Fruit fly (Drosophila melanogaster) whole organism, embryonic: ENCODE results near the gene CG18662.

Experiments
- Antp ChIP-seq: fragments of 200-800 bp; sonication (Bioruptor generic); optimal IDR thresholded peaks from 3 replicates; lab custom pipeline; 2016; ENCODE audit warnings: missing biosample characterization, missing genetic modification characterization
- CG10979 ChIP-seq: fragments of 200-800 bp; sonication (Bioruptor generic); optimal IDR thresholded peaks from 2 replicates; lab custom pipeline; 2018; ENCODE audit warnings: missing biosample characterization, mild to moderate bottlenecking, missing genetic modification characterization, moderate library complexity
- CG12104 ChIP-seq: fragments of 200-800 bp; sonication (Bioruptor generic); optimal IDR thresholded peaks from 3 replicates; lab custom pipeline; 2016; ENCODE audit warnings: missing biosample characterization, missing genetic modification characterization
- CG12299 ChIP-seq: fragments of 200-800 bp; sonication (Bioruptor generic); optimal IDR thresholded peaks from 2 replicates; lab custom pipeline; 2018; ENCODE audit warnings: missing biosample characterization, mild to moderate bottlenecking, missing genetic modification characterization
- CG14441 ChIP-seq: fragments of 200-800 bp; sonication (Bioruptor generic); IDR thresholded peaks from 2 replicates; pipeline ENCODE4 v1.3.6; 2022; ENCODE audit warnings: missing biosample characterization, missing genetic modification characterization
- CG16779 ChIP-seq: fragments of 200-800 bp; sonication (Bioruptor generic); IDR thresholded peaks from 2 replicates; pipeline ENCODE4 v1.3.6; 2022; ENCODE audit warnings: missing biosample characterization, missing genetic modification characterization
- CG17802 ChIP-seq: fragments of 200-800 bp; sonication (Bioruptor generic); optimal IDR thresholded peaks from 2 replicates; lab custom pipeline; 2018; ENCODE audit warnings: missing biosample characterization, mild to moderate bottlenecking, missing genetic modification characterization, moderate library complexity
- CG33213 ChIP-seq: fragments of 200-800 bp; sonication (Bioruptor generic); optimal IDR thresholded peaks from 3 replicates; lab custom pipeline; 2016; ENCODE audit warnings: missing biosample characterization, missing genetic modification characterization
- CG3407 ChIP-seq: fragments of 200-800 bp; sonication (Bioruptor generic); optimal IDR thresholded peaks from 2 replicates; lab custom pipeline; 2018; ENCODE audit warnings: missing biosample characterization, mild to moderate bottlenecking, missing genetic modification characterization
- CG34224 ChIP-seq: fragments of 200-800 bp; sonication (Bioruptor generic); IDR thresholded peaks from 3 replicates; pipeline ENCODE4 v1.3.6; 2022; ENCODE audit warnings: missing biosample characterization, missing genetic modification characterization; ENCODE audit not compliant: partially characterized antibody
- CG5180 ChIP-seq: fragments of 200-800 bp; sonication (Bioruptor generic); optimal IDR thresholded peaks from 3 replicates; lab custom pipeline; 2017; ENCODE audit warnings: missing biosample characterization, missing genetic modification characterization, mild to moderate bottlenecking, moderate library complexity, missing genetic modification reagents
- CG6654 ChIP-seq: fragments of 200-800 bp; sonication (Bioruptor generic); optimal IDR thresholded peaks from 2 replicates; lab custom pipeline; 2017; ENCODE audit warnings: missing biosample characterization, mild to moderate bottlenecking, missing genetic modification characterization
- CG7357 ChIP-seq: fragments of 200-800 bp; sonication (Bioruptor generic); IDR thresholded peaks from 3 replicates; pipeline ENCODE4 v1.3.6; 2022; ENCODE audit warnings: missing biosample characterization, missing genetic modification characterization
- CG7963 ChIP-seq: fragments of 200-800 bp; sonication (Bioruptor generic); IDR thresholded peaks from 3 replicates; pipeline ENCODE4 v1.3.6; 2022; ENCODE audit warnings: missing biosample characterization, missing genetic modification characterization; ENCODE audit not compliant: partially characterized antibody
- CG9817 ChIP-seq: fragments of 200-800 bp; sonication (Bioruptor generic); optimal IDR thresholded peaks from 2 replicates; lab custom pipeline; 2018; ENCODE audit warnings: missing biosample characterization, mild to moderate bottlenecking, missing genetic modification characterization, moderate library complexity
- Dek ChIP-seq: fragments of 200-800 bp; sonication (Bioruptor generic); optimal IDR thresholded peaks from 3 replicates; lab custom pipeline; 2019; ENCODE audit warnings: missing biosample characterization, mild to moderate bottlenecking, missing genetic modification characterization, moderate library complexity
- Dp ChIP-seq: fragments of 200-800 bp; sonication (Bioruptor generic); optimal IDR thresholded peaks from 2 replicates; lab custom pipeline; 2018; ENCODE audit warnings: missing biosample characterization, mild to moderate bottlenecking, missing genetic modification characterization, moderate library complexity
- Ets97D ChIP-seq: fragments of 200-800 bp; sonication (Bioruptor generic); optimal IDR thresholded peaks from 3 replicates; lab custom pipeline; 2016; ENCODE audit warnings: missing biosample characterization, missing genetic modification characterization
- Fer3 ChIP-seq: fragments of 200-800 bp; sonication (Bioruptor generic); optimal IDR thresholded peaks from 2 replicates; lab custom pipeline; 2018; ENCODE audit warnings: missing biosample characterization, mild to moderate bottlenecking, missing genetic modification characterization, moderate library complexity
- HLHmδ ChIP-seq: fragments of 200-800 bp; sonication (Bioruptor generic); optimal IDR thresholded peaks from 2 replicates; lab custom pipeline; 2018; ENCODE audit warnings: missing biosample characterization, mild to moderate bottlenecking, missing genetic modification characterization, moderate library complexity
- Hr3 ChIP-seq: fragments of 200-800 bp; sonication (Bioruptor generic); optimal IDR thresholded peaks from 3 replicates; lab custom pipeline; 2016; ENCODE audit warnings: missing biosample characterization, missing genetic modification characterization
- Jarid2 ChIP-seq: fragments of 200-800 bp; sonication (Bioruptor generic); optimal IDR thresholded peaks from 3 replicates; lab custom pipeline; 2017; ENCODE audit warnings: mild to moderate bottlenecking, missing biosample characterization, missing genetic modification reagents, missing genetic modification characterization
- Mad ChIP-seq: fragments of 200-800 bp; sonication (Bioruptor generic); optimal IDR thresholded peaks from 2 replicates; lab custom pipeline; 2016; ENCODE audit warnings: missing biosample characterization, missing genetic modification characterization
- Med ChIP-seq: fragments of 200-800 bp; sonication (Bioruptor generic); peaks from one replicate; lab custom pipeline; 2016; ENCODE audit warnings: missing biosample characterization, missing genetic modification characterization, mild to moderate bottlenecking, inconsistent platforms, moderate library complexity
- Sry-β ChIP-seq: fragments of 200-800 bp; sonication (Bioruptor generic); optimal IDR thresholded peaks from 2 replicates; lab custom pipeline; 2018; ENCODE audit warnings: missing biosample characterization, mild to moderate bottlenecking, missing genetic modification characterization, moderate library complexity
- Stat92E ChIP-seq, 3 experiments: fragments of >200 bp in 2 of 3; fragments of 200-800 bp in 1 of 3; sonication (Bioruptor generic) in 1 of 3; optimal IDR thresholded peaks; 2 replicates each; lab custom pipeline; 2017 to 2019; ENCODE audit warnings: missing biosample characterization in 3 of 3, missing genetic modification characterization in 3 of 3, mild to moderate bottlenecking in 1 of 3, moderate library complexity in 1 of 3
- Usf ChIP-seq: fragments of 200-800 bp; sonication (Bioruptor generic); optimal IDR thresholded peaks from 2 replicates; lab custom pipeline; 2017; ENCODE audit warnings: missing genotype, missing biosample characterization, missing genetic modification characterization
- abd-A ChIP-seq: fragments of 200-800 bp; sonication (Bioruptor generic); optimal IDR thresholded peaks from 3 replicates; lab custom pipeline; 2019; ENCODE audit warnings: missing biosample characterization, mild to moderate bottlenecking, missing genetic modification characterization, moderate library complexity
- cad ChIP-seq: fragments of >200 bp; optimal IDR thresholded peaks from 2 replicates; lab custom pipeline; 2017; ENCODE audit warnings: missing biosample characterization, missing genetic modification characterization
- crol ChIP-seq: fragments of 200-800 bp; sonication (Bioruptor generic); IDR thresholded peaks from 2 replicates; pipeline ENCODE4 v1.3.6; 2022; ENCODE audit warnings: missing biosample characterization, missing genetic modification characterization
- crp ChIP-seq, 2 experiments: fragments of 200-800 bp; sonication (Bioruptor generic); optimal IDR thresholded peaks; 2 replicates in 1 of 2; 3 replicates in 1 of 2; lab custom pipeline; 2017; ENCODE audit warnings: missing biosample characterization in 2 of 2, missing genetic modification characterization in 2 of 2, mild to moderate bottlenecking in 1 of 2, moderate library complexity in 1 of 2
- esg ChIP-seq: fragments of 200-800 bp; sonication (Bioruptor generic); conservative IDR thresholded peaks from 2 replicates; pipeline ENCODE4 v1.3.6; 2022; ENCODE audit warnings: missing biosample characterization, missing genetic modification characterization
- h ChIP-seq: fragments of >200 bp; optimal IDR thresholded peaks from 2 replicates; lab custom pipeline; 2017
- ham ChIP-seq: fragments of 200-800 bp; sonication (Bioruptor generic); IDR thresholded peaks from 2 replicates; pipeline ENCODE4 v1.3.6; 2022; ENCODE audit warnings: missing biosample characterization, missing genetic modification characterization
- ind ChIP-seq: fragments of 200-800 bp; sonication (Bioruptor generic); optimal IDR thresholded peaks from 3 replicates; lab custom pipeline; 2016; ENCODE audit warnings: missing biosample characterization, missing genetic modification characterization
- kay ChIP-seq: fragments of 200-800 bp; sonication (Bioruptor generic); optimal IDR thresholded peaks from 2 replicates; lab custom pipeline; 2016; ENCODE audit warnings: missing biosample characterization, missing genetic modification characterization
- kni ChIP-seq: fragments of 200-800 bp; sonication (Bioruptor generic); optimal IDR thresholded peaks from 3 replicates; lab custom pipeline; 2017; ENCODE audit warnings: mild to moderate bottlenecking, missing biosample characterization, missing genetic modification reagents, missing genetic modification characterization
- lola ChIP-seq, 3 experiments: fragments of >200 bp in 2 of 3; fragments of 200-800 bp in 1 of 3; sonication (Bioruptor generic) in 1 of 3; optimal IDR thresholded peaks; 2 replicates each; lab custom pipeline; 2017 to 2019; ENCODE audit warnings: missing biosample characterization in 3 of 3, missing genetic modification characterization in 3 of 3, mild to moderate bottlenecking in 1 of 3, moderate library complexity in 1 of 3
- mld ChIP-seq: fragments of 200-800 bp; sonication (Bioruptor generic); IDR thresholded peaks from 3 replicates; pipeline ENCODE4 v1.3.6; 2022; ENCODE audit warnings: missing biosample characterization, missing genetic modification characterization; ENCODE audit not compliant: partially characterized antibody
- p53 ChIP-seq: fragments of 200-800 bp; sonication (Bioruptor generic); optimal IDR thresholded peaks from 2 replicates; lab custom pipeline; 2016; ENCODE audit warnings: missing biosample characterization, missing genetic modification characterization
- pb ChIP-seq: fragments of 200-800 bp; sonication (Bioruptor generic); optimal IDR thresholded peaks from 3 replicates; lab custom pipeline; 2016; ENCODE audit warnings: missing biosample characterization, missing genetic modification characterization
- sc ChIP-seq, 3 experiments: fragments of >200 bp in 2 of 3; fragments of 200-800 bp in 1 of 3; sonication (Bioruptor generic) in 1 of 3; optimal IDR thresholded peaks; 2 replicates in 2 of 3; 3 replicates in 1 of 3; lab custom pipeline; 2017; ENCODE audit warnings: mild to moderate bottlenecking in 1 of 3, missing biosample characterization in 1 of 3, missing genetic modification characterization in 1 of 3, missing genetic modification reagents in 1 of 3
- sima ChIP-seq: fragments of 200-800 bp; sonication (Bioruptor generic); optimal IDR thresholded peaks from 2 replicates; lab custom pipeline; 2016; ENCODE audit warnings: missing biosample characterization, missing genetic modification characterization
- ttk ChIP-seq: fragments of 200-800 bp; sonication (Bioruptor generic); IDR thresholded peaks from 2 replicates; pipeline ENCODE4 v2.1.2; 2022; ENCODE audit warnings: missing biosample characterization, missing genetic modification characterization
- unpg ChIP-seq: fragments of 200-800 bp; sonication (Bioruptor generic); optimal IDR thresholded peaks from 3 replicates; lab custom pipeline; 2018; ENCODE audit warnings: missing biosample characterization, mild to moderate bottlenecking, missing genetic modification characterization, moderate library complexity
- usp ChIP-seq: fragments of >200 bp; optimal IDR thresholded peaks from 2 replicates; lab custom pipeline; 2017; ENCODE audit warnings: missing biosample characterization, missing genetic modification characterization
- wor ChIP-seq: fragments of 200-800 bp; sonication (Bioruptor generic); IDR thresholded peaks from 2 replicates; pipeline ENCODE4 v1.3.6; 2022; ENCODE audit warnings: missing biosample characterization, missing genetic modification characterization
- zen ChIP-seq: fragments of 200-800 bp; sonication (Bioruptor generic); optimal IDR thresholded peaks from 3 replicates; lab custom pipeline; 2018; ENCODE audit warnings: missing biosample characterization, mild to moderate bottlenecking, missing genetic modification characterization, moderate library complexity
- zen2 ChIP-seq: fragments of 200-800 bp; sonication (Bioruptor generic); IDR thresholded peaks from 3 replicates; pipeline ENCODE4 v1.3.6; 2022; ENCODE audit warnings: missing biosample characterization, missing genetic modification characterization; ENCODE audit not compliant: partially characterized antibody
- zfh1 ChIP-seq: fragments of 200-800 bp; sonication (Bioruptor generic); IDR thresholded peaks from 3 replicates; pipeline ENCODE4 v1.3.6; 2022; ENCODE audit warnings: missing biosample characterization, missing genetic modification characterization

The CG18662 gene

dm6 chr2L:8943110-8943509 lies 37.3 kb upstream of the CG18662 start, which contains the start of gene CG9515 (continued):
- TF ChIP-seq pb (GFP tag; lab: Kevin White, UChicago), result no peak
- TF ChIP-seq wor, result no peak
- peak; percentile 97 for TF ChIP-seq CG7963 (GFP tag; lab: Robert Waterston, UW)
- TF ChIP-seq CG9817 (tag; lab: Kevin White, UChicago), result no peak
- peak; percentile 37 to 85 for TF ChIP-seq crp (GFP tag; optimal IDR thresholded peaks at IDR 0.05; lab: Kevin White, UChicago)
- no peak for TF ChIP-seq ind (GFP tag; lab: Kevin White, UChicago)
- TF ChIP-seq unpg, result no peak
- no peak for TF ChIP-seq mld (GFP tag; lab: Robert Waterston, UW)
- no peak for TF ChIP-seq CG16779 (GFP tag; lab: Robert Waterston, UW)
- TF ChIP-seq sc (optimal IDR thresholded peaks at IDR 0.05; lab: Kevin White, UChicago), result no peak
- TF ChIP-seq sc (GFP tag; optimal IDR thresholded peaks at IDR 0.05; lab: Kevin White, UChicago), result no peak
- no peak for TF ChIP-seq ttk (GFP tag; lab: Robert Waterston, UW)
- TF ChIP-seq h (lab: Kevin White, UChicago), result no peak
- TF ChIP-seq abd-A (tag; lab: Kevin White, UChicago), result no peak
- TF ChIP-seq ham (GFP tag; lab: Robert Waterston, UW), result no peak
- TF ChIP-seq CG7357 (GFP tag; lab: Robert Waterston, UW), result no peak
- no peak for TF ChIP-seq lola (GFP tag; optimal IDR thresholded peaks at IDR 0.05; lab: Kevin White, UChicago)
- no peak for TF ChIP-seq CG10979 (tag; lab: Kevin White, UChicago)
- no peak for TF ChIP-seq crol (GFP tag; lab: Robert Waterston, UW)
- TF ChIP-seq CG17802 (tag; lab: Kevin White, UChicago), result no peak
- no peak for TF ChIP-seq CG14441
- no peak for TF ChIP-seq esg (GFP tag; lab: Robert Waterston, UW)
- no peak for TF ChIP-seq Usf
- no peak for TF ChIP-seq cad (GFP tag; lab: Kevin White, UChicago)
- peak; percentile 96 for TF ChIP-seq zen2 (GFP tag; lab: Robert Waterston, UW)
- TF ChIP-seq CG12104 (GFP tag; lab: Kevin White, UChicago), result no peak
- TF ChIP-seq Dp (GFP tag; lab: Kevin White, UChicago), result peak; percentile 88
- TF ChIP-seq sima (GFP tag; lab: Kevin White, UChicago), result no peak
- TF ChIP-seq usp (GFP tag; lab: Kevin White, UChicago), result no peak
- no peak for TF ChIP-seq p53 (GFP tag; lab: Kevin White, UChicago)
- TF ChIP-seq Hr3 (GFP tag; lab: Kevin White, UChicago), result no peak
- TF ChIP-seq CG5180, result no peak
- TF ChIP-seq CG33213 (GFP tag; lab: Kevin White, UChicago), result peak; percentile 16
- TF ChIP-seq CG34224 (GFP tag; lab: Robert Waterston, UW), result peak; percentile 85
- peak; percentile 84 for TF ChIP-seq Med (GFP tag; lab: Kevin White, UChicago)
- TF ChIP-seq CG6654 (GFP tag; lab: Kevin White, UChicago), result no peak
- TF ChIP-seq Dek, result no peak
- TF ChIP-seq Mad (GFP tag; lab: Kevin White, UChicago), result no peak
- peak; percentile 49 for TF ChIP-seq zen (tag; lab: Kevin White, UChicago)
- TF ChIP-seq Jarid2 (GFP tag; lab: Kevin White, UChicago), result no peak
- TF ChIP-seq kni (GFP tag; lab: Kevin White, UChicago), result no peak
- TF ChIP-seq Ets97D (GFP tag; lab: Kevin White, UChicago), result peak; percentile 66
- no peak for TF ChIP-seq HLHmδ
- TF ChIP-seq Sry-β (GFP tag; lab: Kevin White, UChicago), result no peak
- TF ChIP-seq zfh1 (GFP tag; lab: Robert Waterston, UW), result no peak
- no peak for TF ChIP-seq Stat92E (GFP tag; optimal IDR thresholded peaks at IDR 0.05; lab: Kevin White, UChicago)
- no peak for TF ChIP-seq kay (GFP tag; lab: Kevin White, UChicago)
- TF ChIP-seq CG12299 (tag; lab: Kevin White, UChicago), result no peak
- TF ChIP-seq Antp (GFP tag; lab: Kevin White, UChicago), result no peak
- TF ChIP-seq CG3407 (GFP tag; lab: Kevin White, UChicago), result no peak
- TF ChIP-seq Fer3 (tag; lab: Kevin White, UChicago), result no peak
